Worm (Caenorhabditis elegans) whole organism, L2 larva: ENCODE data around the gene lin-5.

Experiments
- C34F6.9 ChIP-seq: fragments of 150-350 bp; optimal IDR thresholded peaks from 2 replicates; lab custom pipeline; 2014; ENCODE audit warnings: missing biosample characterization, missing genetic modification characterization
- F13H6.1 ChIP-seq: sonication (generic microtip); optimal IDR thresholded peaks from 2 replicates; lab custom pipeline; 2016; ENCODE audit warnings: missing genetic modification characterization, missing compliant biosample characterization
- Y55F3AM.14 ChIP-seq: fragments of 200-800 bp; sonication (Bioruptor generic); optimal IDR thresholded peaks from 2 replicates; lab custom pipeline; 2018; ENCODE audit warnings: mild to moderate bottlenecking, missing genetic modification characterization, missing compliant biosample characterization
- alr-1 ChIP-seq: fragments of 150-350 bp; optimal IDR thresholded peaks from 2 replicates; lab custom pipeline; 2014; ENCODE audit warnings: missing biosample characterization, missing genetic modification characterization
- aly-2 ChIP-seq: fragments of 150-350 bp; optimal IDR thresholded peaks from 2 replicates; lab custom pipeline; 2014; ENCODE audit warnings: missing biosample characterization, missing genetic modification characterization
- ama-1 ChIP-seq: fragments of 150-350 bp; optimal IDR thresholded peaks from 2 replicates; lab custom pipeline; 2018; ENCODE audit warnings: inconsistent platforms
- blmp-1 ChIP-seq: sonication (generic microtip); optimal IDR thresholded peaks from 2 replicates; lab custom pipeline; 2017; ENCODE audit warnings: missing genetic modification characterization, mild to moderate bottlenecking, missing compliant biosample characterization, antibody characterized with exemption, moderate library complexity; ENCODE audit not compliant: insufficient read depth
- egl-27 ChIP-seq: sonication (generic microtip); optimal IDR thresholded peaks from 3 replicates; lab custom pipeline; 2017; ENCODE audit warnings: missing biosample characterization, missing genetic modification reagents, missing genetic modification characterization
- elt-1 ChIP-seq: fragments of 150-350 bp; optimal IDR thresholded peaks from 2 replicates; lab custom pipeline; 2014; ENCODE audit warnings: missing biosample characterization, missing genetic modification characterization
- fos-1 ChIP-seq: fragments of 150-350 bp; optimal IDR thresholded peaks from 2 replicates; lab custom pipeline; 2014; ENCODE audit warnings: missing biosample characterization, missing genetic modification characterization
- gmeb-1 ChIP-seq: fragments of 150-350 bp; optimal IDR thresholded peaks from 2 replicates; lab custom pipeline; 2014; ENCODE audit warnings: missing biosample characterization, missing genetic modification characterization
- lin-11 ChIP-seq: fragments of 150-350 bp; sonication (generic microtip); optimal IDR thresholded peaks from 2 replicates; lab custom pipeline; 2014; ENCODE audit warnings: missing biosample characterization, missing genetic modification characterization, inconsistent platforms, mixed read lengths
- lin-13 ChIP-seq: fragments of 150-350 bp; optimal IDR thresholded peaks from 2 replicates; lab custom pipeline; 2014; ENCODE audit warnings: missing biosample characterization, missing genetic modification reagents, missing genetic modification characterization
- lin-39 ChIP-seq: fragments of 150-350 bp; optimal IDR thresholded peaks from 2 replicates; lab custom pipeline; 2014; ENCODE audit warnings: missing biosample characterization, missing genetic modification reagents, missing genetic modification characterization
- lsy-2 ChIP-seq, 2 experiments: fragments of 150-350 bp in 1 of 2; sonication (generic microtip) in 1 of 2; optimal IDR thresholded peaks; 2 replicates each; lab custom pipeline; 2014 to 2017; ENCODE audit warnings: missing biosample characterization in 2 of 2, missing genetic modification characterization in 2 of 2
- mab-5 ChIP-seq: fragments of 150-350 bp; optimal IDR thresholded peaks from 2 replicates; lab custom pipeline; 2014; ENCODE audit warnings: missing biosample characterization, missing genetic modification characterization
- mdl-1 ChIP-seq, 2 experiments: fragments of 150-350 bp in 1 of 2; sonication (generic microtip) in 1 of 2; optimal IDR thresholded peaks; 2 replicates each; lab custom pipeline; 2017; ENCODE audit warnings: missing biosample characterization in 2 of 2, missing genetic modification characterization in 2 of 2
- nhr-10 ChIP-seq: sonication (generic microtip); optimal IDR thresholded peaks from 2 replicates; lab custom pipeline; 2017; ENCODE audit warnings: missing biosample characterization, missing genetic modification characterization
- nhr-11 ChIP-seq: fragments of 150-350 bp; optimal IDR thresholded peaks from 2 replicates; lab custom pipeline; 2014; ENCODE audit warnings: missing biosample characterization, missing genetic modification characterization
- nhr-12 ChIP-seq: fragments of 150-350 bp; optimal IDR thresholded peaks from 2 replicates; lab custom pipeline; 2014; ENCODE audit warnings: missing biosample characterization, missing genetic modification characterization
- nhr-129 ChIP-seq: fragments of 150-350 bp; optimal IDR thresholded peaks from 2 replicates; lab custom pipeline; 2014; ENCODE audit warnings: missing biosample characterization, missing genetic modification characterization
- nhr-21 ChIP-seq: fragments of 150-350 bp; optimal IDR thresholded peaks from 2 replicates; lab custom pipeline; 2014; ENCODE audit warnings: missing biosample characterization, missing genetic modification characterization
- nhr-23 ChIP-seq: fragments of 150-350 bp; optimal IDR thresholded peaks from 2 replicates; lab custom pipeline; 2014; ENCODE audit warnings: missing biosample characterization, missing genetic modification reagents, missing genetic modification characterization
- nhr-25 ChIP-seq: fragments of 150-350 bp; sonication (generic microtip); optimal IDR thresholded peaks from 3 replicates; lab custom pipeline; 2014; ENCODE audit warnings: missing biosample characterization, missing genetic modification characterization
- nhr-6 ChIP-seq: fragments of 150-350 bp; optimal IDR thresholded peaks from 2 replicates; lab custom pipeline; 2014; ENCODE audit warnings: missing biosample characterization, missing genetic modification characterization
- nhr-77 ChIP-seq: fragments of 150-350 bp; optimal IDR thresholded peaks from 2 replicates; lab custom pipeline; 2014; ENCODE audit warnings: missing biosample characterization, missing genetic modification characterization
- peb-1 ChIP-seq: fragments of 150-350 bp; optimal IDR thresholded peaks from 2 replicates; lab custom pipeline; 2014; ENCODE audit warnings: missing biosample characterization, missing genetic modification characterization
- sem-4 ChIP-seq: fragments of 150-350 bp; optimal IDR thresholded peaks from 2 replicates; lab custom pipeline; 2014; ENCODE audit warnings: missing biosample characterization, missing genetic modification reagents, missing genetic modification characterization
- skn-1 ChIP-seq: sonication (generic microtip); optimal IDR thresholded peaks from 2 replicates; lab custom pipeline; 2017; ENCODE audit warnings: missing biosample characterization, missing genetic modification characterization
- sma-3 ChIP-seq: sonication (generic microtip); optimal IDR thresholded peaks from 2 replicates; lab custom pipeline; 2016; ENCODE audit warnings: missing genetic modification reagents, missing genetic modification characterization, missing compliant biosample characterization
- sma-9 ChIP-seq, 2 experiments: fragments of 150-350 bp in 1 of 2; sonication (generic microtip) in 1 of 2; optimal IDR thresholded peaks; 2 replicates each; lab custom pipeline; 2014 to 2016; ENCODE audit warnings: missing genetic modification characterization in 2 of 2, mild to moderate bottlenecking in 1 of 2, missing biosample characterization in 1 of 2, missing compliant biosample characterization in 1 of 2, missing genetic modification reagents in 1 of 2, moderate library complexity in 1 of 2
- snpc-4 ChIP-seq: fragments of 150-350 bp; optimal IDR thresholded peaks from 2 replicates; lab custom pipeline; 2014; ENCODE audit warnings: missing biosample characterization, missing genetic modification characterization
- unc-39 ChIP-seq: fragments of 150-350 bp; optimal IDR thresholded peaks from 2 replicates; lab custom pipeline; 2014; ENCODE audit warnings: missing biosample characterization, missing genetic modification characterization
- ztf-11 ChIP-seq: sonication (generic microtip); optimal IDR thresholded peaks from 2 replicates; lab custom pipeline; 2017; ENCODE audit warnings: missing biosample characterization, missing genetic modification characterization
- ztf-4 ChIP-seq: fragments of 150-350 bp; optimal IDR thresholded peaks from 2 replicates; lab custom pipeline; 2014; ENCODE audit warnings: missing biosample characterization, missing genetic modification characterization

The lin-5 gene

ce11 chrII:7827883-7828282 lies 32.5 kb upstream of the lin-5 start:
- TF ChIP-seq nhr-12 (no peak), nhr-10 (tag; lab: Kevin White, UChicago) (no peak), nhr-77 (tag; lab: Kevin White, UChicago) (no peak), C34F6.9 (tag; lab: Kevin White, UChicago) (no peak), alr-1 (tag; lab: Kevin White, UChicago) (no peak), F13H6.1 (tag; lab: Kevin White, UChicago) (no peak), nhr-25 (tag; lab: Kevin White, UChicago) (no peak), lin-39 (tag; lab: Kevin White, UChicago) (no peak), nhr-11 (tag; lab: Kevin White, UChicago) (no peak), ztf-11 (tag; lab: Kevin White, UChicago) (no peak), nhr-21 (tag; lab: Kevin White, UChicago) (no peak), ama-1 (lab: Kevin White, UChicago) (no peak), nhr-23 (no peak), lsy-2 (tag; optimal IDR thresholded peaks at IDR 0.05; lab: Kevin White, UChicago) (no peak), unc-39 (tag; lab: Kevin White, UChicago) (no peak), Y55F3AM.14 (GFP tag; lab: Kevin White, UChicago) (no peak), sma-3 (GFP tag; lab: Kevin White, UChicago) (no peak), lin-11 (no peak), gmeb-1 (tag; lab: Kevin White, UChicago) (no peak)

ce11 chrII:7829616-7830015 lies 30.8 kb upstream of the lin-5 start:
- TF ChIP-seq nhr-129 (tag; lab: Kevin White, UChicago) (no peak), gmeb-1 (tag; lab: Kevin White, UChicago) (no peak), elt-1 (tag; lab: Kevin White, UChicago) (no peak), fos-1 (no peak)

DNA sequence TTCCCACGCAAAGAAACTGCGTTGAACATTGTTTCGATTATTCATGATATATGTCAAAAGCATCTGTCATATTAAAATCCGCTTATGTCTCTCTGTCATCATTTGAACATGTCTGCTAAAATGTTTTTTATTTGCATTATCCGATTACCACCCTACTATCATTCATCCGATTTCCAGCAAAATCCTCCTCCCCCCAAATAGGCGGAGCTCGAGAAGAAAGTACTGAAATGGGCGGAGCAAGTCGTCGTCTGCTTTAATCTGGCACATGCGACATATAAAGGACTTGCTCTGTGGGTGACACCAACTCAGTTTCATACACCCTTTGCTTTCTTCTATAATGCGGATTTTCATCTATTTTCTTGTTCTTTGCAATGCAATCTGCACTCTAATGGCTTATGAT lies 28.3 kb upstream of the lin-5 start, which contains the start of gene T09A5.14:
Gene T09A5.14 (plus strand): TSS at position 301 of the 400 bp plus-strand sequence.
- TF ChIP-seq lin-13: no peak
- TF ChIP-seq mdl-1 (tag; optimal IDR thresholded peaks at IDR 0.05; lab: Kevin White, UChicago): no peak
- no peak for TF ChIP-seq snpc-4 (tag; lab: Kevin White, UChicago)
- no peak for TF ChIP-seq ama-1 (lab: Kevin White, UChicago)
- TF ChIP-seq nhr-77 (tag; lab: Kevin White, UChicago): no peak
- no peak for TF ChIP-seq nhr-25 (tag; lab: Kevin White, UChicago)
- TF ChIP-seq skn-1: no peak
- TF ChIP-seq lin-39 (tag; lab: Kevin White, UChicago): no peak
- TF ChIP-seq ztf-4 (tag; lab: Kevin White, UChicago): no peak
- no peak for TF ChIP-seq sma-9 (GFP tag; optimal IDR thresholded peaks at IDR 0.05; lab: Kevin White, UChicago)
- no peak for TF ChIP-seq sma-9 (tag; optimal IDR thresholded peaks at IDR 0.05; lab: Kevin White, UChicago)
- no peak for TF ChIP-seq F13H6.1 (tag; lab: Kevin White, UChicago)

- no peak for TF ChIP-seq lin-13
- no peak for TF ChIP-seq blmp-1 (tag; lab: Kevin White, UChicago)
- no peak for TF ChIP-seq fos-1
- no peak for TF ChIP-seq mdl-1 (tag; optimal IDR thresholded peaks at IDR 0.05; lab: Kevin White, UChicago)
- no peak for TF ChIP-seq peb-1 (tag; lab: Kevin White, UChicago)
- TF ChIP-seq nhr-129 (tag; lab: Kevin White, UChicago): no peak
- TF ChIP-seq alr-1 (tag; lab: Kevin White, UChicago): no peak
- no peak for TF ChIP-seq nhr-77 (tag; lab: Kevin White, UChicago)
- no peak for TF ChIP-seq sma-9 (GFP tag; optimal IDR thresholded peaks at IDR 0.05; lab: Kevin White, UChicago)
- no peak for TF ChIP-seq sma-9 (tag; optimal IDR thresholded peaks at IDR 0.05; lab: Kevin White, UChicago)
- no peak for TF ChIP-seq aly-2 (tag; lab: Kevin White, UChicago)
- TF ChIP-seq ama-1 (lab: Kevin White, UChicago): no peak
- TF ChIP-seq ztf-4 (tag; lab: Kevin White, UChicago): no peak
- TF ChIP-seq egl-27 (tag; lab: Kevin White, UChicago): no peak
Measured at ce11 chrII:7835314-7835713, 25.1 kb upstream of the lin-5 start, which contains the start of gene cex-2. Gene cex-2 (minus strand): TSS chrII:7835414.

DNA sequence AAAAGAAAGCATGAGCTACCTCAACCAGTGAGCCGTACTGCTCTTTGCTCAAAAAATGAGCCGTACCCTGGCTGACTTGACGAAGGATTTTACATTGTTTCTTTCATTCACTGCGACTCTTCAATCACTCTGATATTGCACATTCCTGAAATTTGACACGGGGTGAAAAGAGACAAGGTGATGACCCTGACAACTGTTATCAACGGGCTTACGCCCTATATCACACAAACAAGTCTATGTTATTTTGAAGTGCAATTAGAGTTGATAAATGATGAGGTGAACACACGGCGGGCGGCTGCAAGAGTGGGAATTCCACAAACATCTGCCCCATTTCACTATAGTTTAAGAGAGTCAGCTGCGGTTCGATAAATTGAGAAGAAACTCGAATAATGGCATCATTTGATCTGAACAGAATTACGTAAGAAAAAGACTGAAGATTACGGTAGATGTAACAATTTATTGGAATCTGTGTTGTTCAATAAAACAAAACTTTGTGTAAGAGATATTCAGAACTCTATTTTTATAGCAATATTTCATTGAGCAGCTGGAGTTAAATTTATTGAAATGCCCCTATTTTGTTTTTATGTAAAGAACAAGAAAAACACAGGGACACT lies 23.7 kb upstream of the lin-5 start:
- TF ChIP-seq lsy-2 (tag; optimal IDR thresholded peaks at IDR 0.05; lab: Kevin White, UChicago) (peak in 1 of 2 experiments; percentile 44), lin-39 (tag; lab: Kevin White, UChicago) (peak; percentile 39), unc-39 (tag; lab: Kevin White, UChicago) (no peak), mab-5 (tag; lab: Kevin White, UChicago) (peak; percentile 44), ztf-4 (tag; lab: Kevin White, UChicago) (peak; percentile 30), nhr-129 (tag; lab: Kevin White, UChicago) (peak; percentile 65), F13H6.1 (tag; lab: Kevin White, UChicago) (peak; percentile 92), nhr-6 (tag; lab: Kevin White, UChicago) (peak; percentile 36), fos-1 (no peak), sem-4 (peak; percentile 58), sma-9 (GFP tag; optimal IDR thresholded peaks at IDR 0.05; lab: Kevin White, UChicago) (peak; percentile 81), sma-9 (tag; optimal IDR thresholded peaks at IDR 0.05; lab: Kevin White, UChicago) (no peak)
